Worm (Caenorhabditis elegans): Measurements from ENCODE around the gene zhit-2.

DNA sequence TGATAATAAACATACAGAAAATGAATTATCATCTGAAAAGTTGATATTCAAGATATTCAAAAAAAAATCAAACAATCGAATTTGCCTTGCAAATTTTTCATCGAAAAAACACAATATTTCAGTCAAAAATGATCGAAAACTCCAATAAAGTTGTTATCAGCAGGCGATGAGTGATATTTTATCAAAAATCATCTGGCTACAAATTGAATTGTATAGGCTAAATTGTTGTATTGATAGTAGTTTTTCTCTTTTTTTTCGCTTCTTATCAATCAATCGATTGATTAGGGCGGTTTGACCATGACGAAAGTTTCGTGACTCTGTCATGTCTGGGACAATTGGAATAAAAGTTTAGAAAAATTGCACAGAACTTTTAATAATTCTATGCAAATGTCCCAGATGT, 4.1 kb downstream of the zhit-2 start:
- no peak for TF ChIP-seq snpc-4 (tag; optimal IDR thresholded peaks at IDR 0.05)
- TF ChIP-seq ama-1 (optimal IDR thresholded peaks at IDR 0.05) = no peak
- no peak for TF ChIP-seq lsy-2 (tag; optimal IDR thresholded peaks at IDR 0.05)
- TF ChIP-seq nhr-11 (tag; optimal IDR thresholded peaks at IDR 0.05) = no peak
- no peak for TF ChIP-seq egl-27 (tag; optimal IDR thresholded peaks at IDR 0.05)
- no peak for TF ChIP-seq ceh-82 (tag; optimal IDR thresholded peaks at IDR 0.05)
- TF ChIP-seq nhr-6 (tag; optimal IDR thresholded peaks at IDR 0.05) = no peak
- no peak for TF ChIP-seq unc-55 (GFP tag; optimal IDR thresholded peaks at IDR 0.05)
- no peak for TF ChIP-seq unc-62 (GFP tag; optimal IDR thresholded peaks at IDR 0.05)
- no peak for TF ChIP-seq R02D3.7 (tag; optimal IDR thresholded peaks at IDR 0.05)
- TF ChIP-seq ztf-11 (tag; optimal IDR thresholded peaks at IDR 0.05) = no peak
- no peak for TF ChIP-seq nhr-77 (tag; optimal IDR thresholded peaks at IDR 0.05)

Measured in whole organism, L2 larva.